Fruit fly (Drosophila melanogaster) whole organism, embryonic: ENCODE results near the gene Alp4.
A peak's percentile ranks its signal among the peaks of the same experiment; 100 is the strongest.

Experiments
- Bdp1 ChIP-seq: fragments of 200-800 bp; sonication (Bioruptor generic); optimal IDR thresholded peaks from 3 replicates; lab custom pipeline; 2016; ENCODE audit warnings: missing biosample characterization, missing genetic modification characterization
- CG10959 ChIP-seq: fragments of 200-800 bp; sonication (Bioruptor generic); IDR thresholded peaks from 2 replicates; pipeline ENCODE4 v1.3.6; 2022; ENCODE audit warnings: missing biosample characterization, missing genetic modification characterization
- CG8478 ChIP-seq: fragments of >200 bp; optimal IDR thresholded peaks from 2 replicates; lab custom pipeline; 2018
- Ravus ChIP-seq: fragments of 200-800 bp; sonication (Bioruptor generic); IDR thresholded peaks from 2 replicates; pipeline ENCODE4 v1.3.6; 2022; ENCODE audit warnings: missing biosample characterization, missing genetic modification characterization
- Xrp1 ChIP-seq: fragments of 200-800 bp; sonication (Bioruptor generic); IDR thresholded peaks from 2 replicates; pipeline ENCODE4 v1.3.6; 2022; ENCODE audit warnings: missing biosample characterization, missing genetic modification characterization
- hbn ChIP-seq: fragments of 200-800 bp; sonication (Bioruptor generic); IDR thresholded peaks from 2 replicates; pipeline ENCODE4 v1.3.6; 2022; ENCODE audit warnings: missing biosample characterization, missing genetic modification characterization; ENCODE audit not compliant: partially characterized antibody
- kay ChIP-seq: fragments of 200-800 bp; sonication (Bioruptor generic); optimal IDR thresholded peaks from 2 replicates; lab custom pipeline; 2016; ENCODE audit warnings: missing biosample characterization, missing genetic modification characterization
- nerfin-2 ChIP-seq: fragments of 200-800 bp; sonication (Bioruptor generic); IDR thresholded peaks from 2 replicates; pipeline ENCODE4 v1.3.6; 2022; ENCODE audit warnings: missing biosample characterization, missing genetic modification characterization; ENCODE audit not compliant: partially characterized antibody
- tll ChIP-seq, 2 experiments: fragments of 200-800 bp in 1 of 2; fragments of >200 bp in 1 of 2; sonication (Bioruptor generic) in 1 of 2; optimal IDR thresholded peaks; 2 replicates each; lab custom pipeline; 2017 to 2019; ENCODE audit warnings: missing biosample characterization in 2 of 2, missing genetic modification characterization in 2 of 2, mild to moderate bottlenecking in 1 of 2, moderate library complexity in 1 of 2
- twi ChIP-seq: fragments of 200-800 bp; optimal IDR thresholded peaks from 2 replicates; lab custom pipeline; 2019; ENCODE audit warnings: missing biosample characterization, mild to moderate bottlenecking, missing genetic modification characterization, moderate library complexity

dm6 chr3R:31060708-31061625, 12.2 kb downstream of the Alp4 start, which contains the start of gene dco:
- peak; percentile 82 for TF ChIP-seq CG10959
- TF ChIP-seq CG8478 (lab: Kevin White, UChicago), result peak; percentile 93
- TF ChIP-seq Ravus (GFP tag; lab: Robert Waterston, UW), result no peak; the same call in 1 of the 2 replicates
- 0 out of 2 replicates have a peak, but pooled peaks have one; percentile 27 for TF ChIP-seq nerfin-2 (GFP tag; lab: Robert Waterston, UW)
- TF ChIP-seq Bdp1 (GFP tag; lab: Kevin White, UChicago), result peak; percentile 46
- peak in 1 of 2 experiments; percentile 27 for TF ChIP-seq tll (GFP tag; optimal IDR thresholded peaks at IDR 0.05; lab: Kevin White, UChicago)
- peak; percentile 61 for TF ChIP-seq Xrp1 (GFP tag; lab: Robert Waterston, UW)
- TF ChIP-seq kay, result peak; percentile 68
- no peak for TF ChIP-seq hbn
- TF ChIP-seq twi, result peak; percentile 3
